Worm (Caenorhabditis elegans): Measurements from ENCODE around the gene dpy-4.

Gene dpy-4

ce11 chrIV:15013517-15014085 is 27.0 kb upstream of the dpy-4 start, which contains the start of gene Y41E3.7:
TSS of gene Y41E3.7 (plus strand) at chrIV:15014035.
- no peak for TF ChIP-seq nfyb-1 (GFP tag; IDR thresholded peaks at IDR 0.05)
- TF ChIP-seq lin-35 (GFP tag; optimal IDR thresholded peaks at IDR 0.05): peak in 1 of 3 experiments; percentile 13
- no peak for TF ChIP-seq F39B2.1 (GFP tag; IDR thresholded peaks at IDR 0.05)
- no peak for TF ChIP-seq ceh-40 (GFP tag; IDR thresholded peaks at IDR 0.05)
- peak; percentile 12 for TF ChIP-seq tbp1 (GFP tag; optimal IDR thresholded peaks at IDR 0.05)
- TF ChIP-seq ztf-6 (GFP tag; IDR thresholded peaks at IDR 0.05): no peak
- TF ChIP-seq snpc-3.4 (tag; optimal IDR thresholded peaks at IDR 0.05): peak; percentile 9
- TF ChIP-seq hsf-1 (GFP tag; IDR thresholded peaks at IDR 0.05): no peak
- no peak for TF ChIP-seq snpc-4 (GFP tag; optimal IDR thresholded peaks at IDR 0.05)
- peak in 2 of 4 experiments; percentile 42 to 81 for TF ChIP-seq snpc-4 (tag; optimal IDR thresholded peaks at IDR 0.05)

ce11 chrIV:15013083-15013482 is 26.5 kb upstream of the dpy-4 start, which contains the start of gene qars-1:
TSS of gene qars-1 (minus strand) at chrIV:15013183.
- TF ChIP-seq F52B5.7 (tag; optimal IDR thresholded peaks at IDR 0.05) (no peak), K12H6.12 (tag; optimal IDR thresholded peaks at IDR 0.05) (no peak), F39B2.1 (GFP tag; IDR thresholded peaks at IDR 0.05) (no peak), let-607 (tag; optimal IDR thresholded peaks at IDR 0.05) (no peak), egrh-3 (GFP tag; IDR thresholded peaks at IDR 0.05) (no peak), fkh-3 (tag; optimal IDR thresholded peaks at IDR 0.05) (no peak), mcd-1 (GFP tag; IDR thresholded peaks at IDR 0.05) (no peak), C06A6.2 (GFP tag; conservative IDR thresholded peaks at IDR 0.05) (no peak), tbp1 (GFP tag; optimal IDR thresholded peaks at IDR 0.05) (no peak), somi-1 (GFP tag; optimal IDR thresholded peaks at IDR 0.05) (no peak), ceh-27 (GFP tag; optimal IDR thresholded peaks at IDR 0.05) (no peak), F55B11.4 (tag; optimal IDR thresholded peaks at IDR 0.05; ENCODE audit: borderline replicate concordance, insufficient read depth) (no peak)

- TF ChIP-seq F49E8.2 (tag; optimal IDR thresholded peaks at IDR 0.05; ENCODE audit: insufficient read depth) (no peak), pha-4 (tag; optimal IDR thresholded peaks at IDR 0.05) (no peak), chd-7 (tag; optimal IDR thresholded peaks at IDR 0.05) (no peak), nfya-1 (tag; optimal IDR thresholded peaks at IDR 0.05; ENCODE audit: borderline replicate concordance, insufficient read depth) (no peak), nfyb-1 (GFP tag; IDR thresholded peaks at IDR 0.05) (no peak), F37B4.10 (GFP tag; IDR thresholded peaks at IDR 0.05) (no peak), ztf-18 (tag; optimal IDR thresholded peaks at IDR 0.05) (peak; percentile 24), nhr-27 (tag; optimal IDR thresholded peaks at IDR 0.05) (no peak), snpc-1.3 (tag; optimal IDR thresholded peaks at IDR 0.05; ENCODE audit: insufficient read depth) (no peak), egrh-3 (GFP tag; IDR thresholded peaks at IDR 0.05) (peak; percentile 31; the same call in 1 of the 2 replicates), lir-1 (GFP tag; conservative IDR thresholded peaks at IDR 0.05) (no peak), F55B11.4 (tag; optimal IDR thresholded peaks at IDR 0.05; ENCODE audit: borderline replicate concordance, insufficient read depth) (no peak), cebp-1 (GFP tag; IDR thresholded peaks at IDR 0.05) (no peak), cebp-1 (tag; optimal IDR thresholded peaks at IDR 0.05) (peak; percentile 3), mcd-1 (GFP tag; IDR thresholded peaks at IDR 0.05) (no peak), ZK185.1 (tag; optimal IDR thresholded peaks at IDR 0.05; ENCODE audit: poor library complexity, severe bottlenecking) (no peak), aptf-2 (GFP tag; conservative IDR thresholded peaks at IDR 0.05) (no peak), rcor-1 (GFP tag; IDR thresholded peaks at IDR 0.05) (no peak), F57A8.1 (GFP tag; optimal IDR thresholded peaks at IDR 0.05) (no peak), lsl-1 (GFP tag; optimal IDR thresholded peaks at IDR 0.05) (no peak), aptf-3 (GFP tag; IDR thresholded peaks at IDR 0.05) (no peak), ztf-22 (GFP tag; optimal IDR thresholded peaks at IDR 0.05) (no peak), nfya-2 (GFP tag; IDR thresholded peaks at IDR 0.05) (no peak), hsf-1 (GFP tag; IDR thresholded peaks at IDR 0.05) (no peak), T07F8.4 (tag; optimal IDR thresholded peaks at IDR 0.05) (no peak), repo-1 (tag; optimal IDR thresholded peaks at IDR 0.05) (no peak), madf-8 (GFP tag; conservative IDR thresholded peaks at IDR 0.05) (no peak)
These were observed 25.7 kb upstream of the dpy-4 start for ce11 chrIV:15012154-15012892.
